Worm (Caenorhabditis elegans) whole organism, midembryonic: ENCODE measurements around the gene blos-8.

Experiments
- T22C8.4 ChIP-seq: fragments of 200-800 bp; sonication (Bioruptor generic); IDR thresholded peaks from 2 replicates; pipeline ENCODE4 v1.3.6; 2022; ENCODE audit warnings: missing genetic modification characterization, missing compliant biosample characterization
- cog-1 ChIP-seq: sonication (generic microtip); optimal IDR thresholded peaks from 2 replicates; lab custom pipeline; 2016; ENCODE audit warnings: missing genetic modification characterization, missing compliant biosample characterization
- flt-1 ChIP-seq: fragments of 200-800 bp; sonication (Bioruptor generic); IDR thresholded peaks from 2 replicates; pipeline ENCODE4 v1.3.6; 2022; ENCODE audit warnings: missing genetic modification characterization, missing compliant biosample characterization
- klf-2 ChIP-seq: fragments of 200-800 bp; sonication (Bioruptor generic); conservative IDR thresholded peaks from 2 replicates; pipeline ENCODE4 v1.3.6; 2022; ENCODE audit warnings: missing genetic modification reagents, missing genetic modification characterization, missing compliant biosample characterization
- med-1 ChIP-seq: sonication (generic microtip); optimal IDR thresholded peaks from 2 replicates; lab custom pipeline; 2017; ENCODE audit warnings: missing genetic modification characterization, mild to moderate bottlenecking, missing compliant biosample characterization, antibody characterized with exemption, missing genetic modification reagents; ENCODE audit not compliant: insufficient read depth
- ref-1 ChIP-seq: fragments of 200-800 bp; sonication (Bioruptor generic); conservative IDR thresholded peaks from 2 replicates; pipeline ENCODE4 v1.3.6; 2022; ENCODE audit warnings: missing genetic modification reagents, missing genetic modification characterization, missing compliant biosample characterization
- tab-1 ChIP-seq: fragments of 200-800 bp; sonication (Bioruptor generic); IDR thresholded peaks from 2 replicates; pipeline ENCODE4 v1.3.6; 2022; ENCODE audit warnings: missing genetic modification characterization, missing compliant biosample characterization
- ztf-23 ChIP-seq: fragments of 200-800 bp; sonication (Bioruptor generic); IDR thresholded peaks from 2 replicates; pipeline ENCODE4 v1.3.6; 2022; ENCODE audit warnings: missing genetic modification reagents, missing genetic modification characterization, missing compliant biosample characterization
- ztf-29 ChIP-seq: fragments of 200-800 bp; sonication (Bioruptor generic); IDR thresholded peaks from 2 replicates; pipeline ENCODE4 v1.3.6; 2022; ENCODE audit warnings: missing genetic modification reagents, missing genetic modification characterization, missing compliant biosample characterization

The blos-8 gene

ce11 chrX:15380437-15380836, 50.6 kb downstream of the blos-8 start:
- TF ChIP-seq tab-1 (no peak), ztf-23 (no peak), T22C8.4 (GFP tag; lab: Robert Waterston, UW) (no peak), ztf-29 (no peak), ref-1 (no peak), flt-1 (GFP tag; lab: Robert Waterston, UW) (no peak), klf-2 (GFP tag; lab: Robert Waterston, UW) (no peak), med-1 (GFP tag; lab: Kevin White, UChicago) (no peak), cog-1 (tag; lab: Kevin White, UChicago) (no peak)
